Fruit fly (Drosophila melanogaster) whole organism, prepupa: ENCODE data around the gene CG15643.

Experiments used
- CG10631 ChIP-seq: fragments of 200-800 bp; sonication (Bioruptor generic); optimal IDR thresholded peaks from 2 replicates; lab custom pipeline; 2016; ENCODE audit warnings: missing biosample characterization, missing genetic modification characterization
- CG10669 ChIP-seq: fragments of 200-800 bp; sonication (Bioruptor generic); optimal IDR thresholded peaks from 3 replicates; lab custom pipeline; 2018; ENCODE audit warnings: missing biosample characterization, mild to moderate bottlenecking, missing genetic modification characterization, moderate library complexity
- CG11294 ChIP-seq: fragments of 200-800 bp; sonication (Bioruptor generic); IDR thresholded peaks from 2 replicates; pipeline ENCODE4 v1.3.6; 2022; ENCODE audit warnings: missing biosample characterization, missing genetic modification characterization
- CG11762 ChIP-seq: fragments of 200-800 bp; sonication (Bioruptor generic); optimal IDR thresholded peaks from 3 replicates; lab custom pipeline; 2016; ENCODE audit warnings: missing biosample characterization, missing genetic modification characterization; ENCODE audit not compliant: insufficient read depth
- CG11902 ChIP-seq: fragments of 200-800 bp; sonication (Bioruptor generic); optimal IDR thresholded peaks from 3 replicates; lab custom pipeline; 2016; ENCODE audit warnings: missing biosample characterization, missing genetic modification characterization
- CG15336 ChIP-seq: fragments of 200-800 bp; sonication (Bioruptor generic); IDR thresholded peaks from 2 replicates; pipeline ENCODE4 v1.3.6; 2022; ENCODE audit warnings: missing biosample characterization, missing genetic modification characterization
- CG1621 ChIP-seq: fragments of 200-800 bp; sonication (Bioruptor generic); optimal IDR thresholded peaks from 3 replicates; lab custom pipeline; 2018; ENCODE audit warnings: missing biosample characterization, mild to moderate bottlenecking, missing genetic modification characterization
- CG16779 ChIP-seq: fragments of 200-800 bp; sonication (Bioruptor generic); optimal IDR thresholded peaks from 3 replicates; lab custom pipeline; 2017; ENCODE audit warnings: missing biosample characterization, mild to moderate bottlenecking, missing genetic modification characterization
- CG3032 ChIP-seq: fragments of 200-800 bp; optimal IDR thresholded peaks from 2 replicates; lab custom pipeline; 2019; ENCODE audit warnings: missing biosample characterization, mild to moderate bottlenecking, missing genetic modification characterization, moderate library complexity
- CG31627 ChIP-seq: fragments of 200-800 bp; sonication (Bioruptor generic); optimal IDR thresholded peaks from 3 replicates; lab custom pipeline; 2016; ENCODE audit warnings: missing biosample characterization, missing genetic modification characterization
- CG32006 ChIP-seq: fragments of 200-800 bp; sonication (Bioruptor generic); optimal IDR thresholded peaks from 3 replicates; lab custom pipeline; 2017; ENCODE audit warnings: missing biosample characterization, mild to moderate bottlenecking, missing genetic modification characterization
- CG34406 ChIP-seq: fragments of 200-800 bp; sonication (Bioruptor generic); optimal IDR thresholded peaks from 3 replicates; lab custom pipeline; 2016; ENCODE audit warnings: missing biosample characterization, missing genetic modification characterization
- CG3919 ChIP-seq: fragments of 200-800 bp; sonication (Bioruptor generic); optimal IDR thresholded peaks from 3 replicates; lab custom pipeline; 2016; ENCODE audit warnings: missing biosample characterization, missing genetic modification characterization
- CG6276 ChIP-seq: fragments of 200-800 bp; sonication (Bioruptor generic); optimal IDR thresholded peaks from 2 replicates; lab custom pipeline; 2017; ENCODE audit warnings: missing biosample characterization, mild to moderate bottlenecking, missing genetic modification characterization
- CG6792 ChIP-seq: fragments of 200-800 bp; sonication (Bioruptor generic); optimal IDR thresholded peaks from 3 replicates; lab custom pipeline; 2016; ENCODE audit warnings: missing biosample characterization, missing genetic modification characterization
- CG6808 ChIP-seq: fragments of 200-800 bp; sonication (Bioruptor generic); optimal IDR thresholded peaks from 3 replicates; lab custom pipeline; 2017; ENCODE audit warnings: missing biosample characterization, missing genetic modification characterization, mild to moderate bottlenecking, moderate library complexity, missing genetic modification reagents
- CG6854 ChIP-seq: fragments of 200-800 bp; sonication (Bioruptor generic); optimal IDR thresholded peaks from 2 replicates; lab custom pipeline; 2017; ENCODE audit warnings: missing biosample characterization, mild to moderate bottlenecking, missing genetic modification characterization
- CG7368 ChIP-seq: fragments of 200-800 bp; sonication (Bioruptor generic); optimal IDR thresholded peaks from 3 replicates; lab custom pipeline; 2016; ENCODE audit warnings: missing biosample characterization, missing genetic modification characterization
- CG8119 ChIP-seq: fragments of 200-800 bp; sonication (Bioruptor generic); IDR thresholded peaks from 3 replicates; pipeline ENCODE4 v1.3.6; 2022; ENCODE audit warnings: missing biosample characterization, missing genetic modification characterization
- CG8319 ChIP-seq: fragments of 200-800 bp; sonication (Bioruptor generic); optimal IDR thresholded peaks from 3 replicates; lab custom pipeline; 2016; ENCODE audit warnings: missing biosample characterization, missing genetic modification characterization
- CG8632 ChIP-seq: fragments of 200-800 bp; sonication (Bioruptor generic); optimal IDR thresholded peaks from 3 replicates; lab custom pipeline; 2016; ENCODE audit warnings: missing biosample characterization, missing genetic modification characterization
- CG9139 ChIP-seq: fragments of 200-800 bp; sonication (Bioruptor generic); optimal IDR thresholded peaks from 3 replicates; lab custom pipeline; 2017; ENCODE audit warnings: missing biosample characterization, mild to moderate bottlenecking, missing genetic modification characterization
- Eip93F ChIP-seq: fragments of 200-800 bp; sonication (Bioruptor generic); optimal IDR thresholded peaks from 2 replicates; lab custom pipeline; 2016; ENCODE audit warnings: missing biosample characterization, mild to moderate bottlenecking, missing genetic modification characterization
- Ets21C ChIP-seq: fragments of 200-800 bp; sonication (Bioruptor generic); optimal IDR thresholded peaks from 3 replicates; lab custom pipeline; 2016; ENCODE audit warnings: missing biosample characterization, missing genetic modification characterization
- Ets96B ChIP-seq: fragments of 200-800 bp; optimal IDR thresholded peaks from 2 replicates; lab custom pipeline; 2019; ENCODE audit warnings: missing biosample characterization, mild to moderate bottlenecking, missing genetic modification characterization, moderate library complexity
- Gug ChIP-seq: fragments of 200-800 bp; sonication (Bioruptor generic); IDR thresholded peaks from 2 replicates; pipeline ENCODE4 v1.3.6; 2022; ENCODE audit warnings: missing biosample characterization, missing genetic modification characterization
- Hr38 ChIP-seq: sonication (Bioruptor generic); optimal IDR thresholded peaks from 2 replicates; lab custom pipeline; 2016; ENCODE audit warnings: missing biosample characterization, missing genetic modification characterization
- Hr39 ChIP-seq: fragments of 200-800 bp; sonication (Bioruptor generic); optimal IDR thresholded peaks from 2 replicates; lab custom pipeline; 2016; ENCODE audit warnings: missing biosample characterization, missing genetic modification characterization
- Met ChIP-seq: fragments of 200-800 bp; sonication (Bioruptor generic); optimal IDR thresholded peaks from 3 replicates; lab custom pipeline; 2016; ENCODE audit warnings: missing biosample characterization, missing genetic modification characterization
- OdsH ChIP-seq: fragments of 200-800 bp; sonication (Bioruptor generic); optimal IDR thresholded peaks from 3 replicates; lab custom pipeline; 2016; ENCODE audit warnings: missing biosample characterization, missing genetic modification characterization
- Smox ChIP-seq: fragments of 200-800 bp; sonication (Bioruptor generic); optimal IDR thresholded peaks from 3 replicates; lab custom pipeline; 2016; ENCODE audit warnings: missing biosample characterization, missing genetic modification characterization
- Sox102F ChIP-seq: fragments of 200-800 bp; sonication (Bioruptor generic); optimal IDR thresholded peaks from 2 replicates; lab custom pipeline; 2016; ENCODE audit warnings: missing biosample characterization, mild to moderate bottlenecking, missing genetic modification characterization
- Sox14 ChIP-seq: fragments of 200-800 bp; sonication (Bioruptor generic); optimal IDR thresholded peaks from 3 replicates; lab custom pipeline; 2016; ENCODE audit warnings: missing biosample characterization, missing genetic modification characterization
- Sox15 ChIP-seq: fragments of 200-800 bp; sonication (Bioruptor generic); optimal IDR thresholded peaks from 3 replicates; lab custom pipeline; 2016; ENCODE audit warnings: missing biosample characterization, missing genetic modification characterization
- achi ChIP-seq: fragments of 200-800 bp; sonication (Bioruptor generic); optimal IDR thresholded peaks from 3 replicates; lab custom pipeline; 2016; ENCODE audit warnings: missing biosample characterization, missing genetic modification characterization
- acj6 ChIP-seq: fragments of 200-800 bp; sonication (Bioruptor generic); optimal IDR thresholded peaks from 3 replicates; lab custom pipeline; 2016; ENCODE audit warnings: missing biosample characterization, missing genetic modification characterization
- dsx ChIP-seq: fragments of 200-800 bp; optimal IDR thresholded peaks from 3 replicates; lab custom pipeline; 2019; ENCODE audit warnings: missing biosample characterization, mild to moderate bottlenecking, missing genetic modification characterization, moderate library complexity; ENCODE audit not compliant: poor library complexity, severe bottlenecking
- eg ChIP-seq: fragments of 200-800 bp; sonication (Bioruptor generic); IDR thresholded peaks from 3 replicates; pipeline ENCODE4 v1.3.6; 2022; ENCODE audit warnings: missing biosample characterization, missing genetic modification characterization
- esn ChIP-seq: fragments of 200-800 bp; sonication (Bioruptor generic); optimal IDR thresholded peaks from 2 replicates; lab custom pipeline; 2016; ENCODE audit warnings: missing biosample characterization, mild to moderate bottlenecking, missing genetic modification characterization, moderate library complexity
- fd59A ChIP-seq: fragments of 200-800 bp; sonication (Bioruptor generic); optimal IDR thresholded peaks from 2 replicates; lab custom pipeline; 2017; ENCODE audit warnings: missing biosample characterization, mild to moderate bottlenecking, missing genetic modification characterization, missing genetic modification reagents
- fd85E ChIP-seq: fragments of 200-800 bp; sonication (Bioruptor generic); optimal IDR thresholded peaks from 3 replicates; lab custom pipeline; 2016; ENCODE audit warnings: missing biosample characterization, missing genetic modification characterization
- fkh ChIP-seq: fragments of 200-800 bp; sonication (Bioruptor generic); optimal IDR thresholded peaks from 3 replicates; lab custom pipeline; 2017; ENCODE audit warnings: missing biosample characterization, mild to moderate bottlenecking, missing genetic modification characterization, moderate library complexity
- lz ChIP-seq: fragments of 200-800 bp; sonication (Bioruptor generic); optimal IDR thresholded peaks from 3 replicates; lab custom pipeline; 2016; ENCODE audit warnings: missing biosample characterization, missing genetic modification characterization
- net ChIP-seq: fragments of 200-800 bp; sonication (Bioruptor generic); optimal IDR thresholded peaks from 3 replicates; lab custom pipeline; 2016; ENCODE audit warnings: missing biosample characterization, missing genetic modification characterization
- pdm3 ChIP-seq: fragments of 200-800 bp; sonication (Bioruptor generic); optimal IDR thresholded peaks from 3 replicates; lab custom pipeline; 2016; ENCODE audit warnings: missing biosample characterization, missing genetic modification characterization
- salr ChIP-seq, 2 experiments: fragments of 200-800 bp; sonication (Bioruptor generic); optimal IDR thresholded peaks; 3 replicates each; lab custom pipeline; 2016 to 2018; ENCODE audit warnings: missing biosample characterization in 2 of 2, missing genetic modification characterization in 2 of 2, mild to moderate bottlenecking in 1 of 2
- spab ChIP-seq: fragments of 200-800 bp; sonication (Bioruptor generic); optimal IDR thresholded peaks from 2 replicates; lab custom pipeline; 2017; ENCODE audit warnings: missing biosample characterization, mild to moderate bottlenecking, missing genetic modification characterization, missing genetic modification reagents
- ss ChIP-seq, 2 experiments: fragments of 200-800 bp; sonication (Bioruptor generic); optimal IDR thresholded peaks; 2 replicates in 1 of 2; 3 replicates in 1 of 2; lab custom pipeline; 2017 to 2018; ENCODE audit warnings: mild to moderate bottlenecking in 2 of 2, missing biosample characterization in 2 of 2, missing genetic modification characterization in 2 of 2, moderate library complexity in 1 of 2
- svp ChIP-seq: fragments of 200-800 bp; sonication (Bioruptor generic); peaks from one replicate; lab custom pipeline; 2016; ENCODE audit warnings: missing biosample characterization, missing genetic modification characterization
- topi ChIP-seq: fragments of 200-800 bp; sonication (Bioruptor generic); optimal IDR thresholded peaks from 3 replicates; lab custom pipeline; 2016; ENCODE audit warnings: missing biosample characterization, missing genetic modification characterization
- vri ChIP-seq: fragments of 200-800 bp; sonication (Bioruptor generic); optimal IDR thresholded peaks from 3 replicates; lab custom pipeline; 2016; ENCODE audit warnings: missing biosample characterization, mild to moderate bottlenecking, missing genetic modification characterization

The CG15643 gene

dm6 chrX:15529958-15530357 is 42.0 kb downstream of the CG15643 start:
- peak; percentile 66 for TF ChIP-seq fkh
- no peak for TF ChIP-seq Smox (GFP tag; lab: Kevin White, UChicago)
- TF ChIP-seq, all 60 proteins: peak for 1

DNA sequence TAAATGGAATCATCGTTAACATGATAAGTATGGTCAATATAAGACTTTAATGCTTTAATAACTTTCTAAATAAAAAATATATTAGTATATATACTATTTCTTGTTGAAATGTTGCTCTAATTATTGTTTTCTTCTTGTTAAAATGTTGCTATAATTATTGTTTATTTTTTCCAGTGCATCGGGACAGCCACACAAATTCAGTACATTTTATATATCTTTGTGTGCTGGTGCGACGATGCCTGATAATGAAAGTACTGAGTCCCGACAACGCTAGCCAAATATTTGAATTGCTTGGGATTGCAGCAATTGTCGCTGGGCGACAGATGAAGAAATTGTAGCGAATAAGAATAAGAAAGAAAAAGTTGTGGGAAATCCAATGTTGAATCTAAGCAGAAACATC is 42.8 kb downstream of the CG15643 start:
- TF ChIP-seq Sox102F (GFP tag; lab: Kevin White, UChicago), result no peak
- no peak for TF ChIP-seq lz (GFP tag; lab: Kevin White, UChicago)
- no peak for TF ChIP-seq Eip93F
- TF ChIP-seq Met (GFP tag; lab: Kevin White, UChicago), result peak; percentile 6
- no peak for TF ChIP-seq CG16779 (tag; lab: Kevin White, UChicago)
- no peak for TF ChIP-seq spab (GFP tag; lab: Kevin White, UChicago)
- no peak for TF ChIP-seq CG3919 (GFP tag; lab: Kevin White, UChicago)
- no peak for TF ChIP-seq CG8119 (GFP tag; lab: Robert Waterston, UW)
- no peak for TF ChIP-seq CG31627 (GFP tag; lab: Kevin White, UChicago)
- TF ChIP-seq eg (GFP tag; lab: Robert Waterston, UW), result no peak
- TF ChIP-seq dsx (GFP tag; lab: Kevin White, UChicago), result no peak
- no peak for TF ChIP-seq esn (GFP tag; lab: Kevin White, UChicago)
- no peak for TF ChIP-seq vri (GFP tag; lab: Kevin White, UChicago)
- peak; percentile 2 for TF ChIP-seq CG3032 (tag; lab: Kevin White, UChicago)
- TF ChIP-seq fd85E (GFP tag; lab: Kevin White, UChicago), result no peak
- peak; percentile 22 for TF ChIP-seq CG34406 (GFP tag; lab: Kevin White, UChicago)
- no peak for TF ChIP-seq CG32006
- no peak for TF ChIP-seq CG11762 (GFP tag; lab: Kevin White, UChicago)
- TF ChIP-seq Hr39, result no peak
- TF ChIP-seq CG10669, result peak; percentile 7
- TF ChIP-seq Hr38, result no peak
- no peak for TF ChIP-seq CG9139 (GFP tag; lab: Kevin White, UChicago)
- TF ChIP-seq CG6276 (GFP tag; lab: Kevin White, UChicago), result no peak
- no peak for TF ChIP-seq CG6792 (GFP tag; lab: Kevin White, UChicago)
- no peak for TF ChIP-seq CG8319 (GFP tag; lab: Kevin White, UChicago)
- no peak for TF ChIP-seq CG6854 (GFP tag; lab: Kevin White, UChicago)
- TF ChIP-seq acj6, result peak; percentile 28
- no peak for TF ChIP-seq CG11294 (GFP tag; lab: Robert Waterston, UW)
- TF ChIP-seq CG11902, result no peak
- peak in 1 of 2 experiments; percentile 10 for TF ChIP-seq ss (GFP tag; optimal IDR thresholded peaks at IDR 0.05; lab: Kevin White, UChicago)
- TF ChIP-seq CG6808 (GFP tag; lab: Kevin White, UChicago), result no peak
- no peak for TF ChIP-seq fd59A (GFP tag; lab: Kevin White, UChicago)
- no peak for TF ChIP-seq net (GFP tag; lab: Kevin White, UChicago)
- TF ChIP-seq OdsH (GFP tag; lab: Kevin White, UChicago), result no peak
- TF ChIP-seq Sox15 (GFP tag; lab: Kevin White, UChicago), result no peak
- peak; percentile 28 for TF ChIP-seq Ets96B (tag; lab: Kevin White, UChicago)
- TF ChIP-seq CG1621 (tag; lab: Kevin White, UChicago), result no peak
- TF ChIP-seq salr (GFP tag; optimal IDR thresholded peaks at IDR 0.05; lab: Kevin White, UChicago), result no peak
- TF ChIP-seq CG7368 (GFP tag; lab: Kevin White, UChicago), result no peak
- TF ChIP-seq achi (GFP tag; lab: Kevin White, UChicago), result peak; percentile 21
- TF ChIP-seq Ets21C, result no peak
- TF ChIP-seq CG10631 (GFP tag; lab: Kevin White, UChicago), result peak; percentile 4
- no peak for TF ChIP-seq pdm3
- no peak for TF ChIP-seq Gug
- peak; percentile 5 for TF ChIP-seq topi (GFP tag; lab: Kevin White, UChicago)
- TF ChIP-seq CG15336 (GFP tag; lab: Robert Waterston, UW), result no peak
- TF ChIP-seq Sox14 (GFP tag; lab: Kevin White, UChicago), result no peak
- peak; percentile 53 for TF ChIP-seq svp
- TF ChIP-seq CG8632, result no peak
